Fruit fly (Drosophila melanogaster) whole organism, embryonic: Measurements from ENCODE around the gene BomBc3.
A peak's percentile ranks its signal among the peaks of the same experiment; 100 is the strongest.

ENCODE experiments used
- Antp ChIP-seq: fragments of 200-800 bp; sonication (Bioruptor generic); optimal IDR thresholded peaks from 3 replicates; lab custom pipeline; 2016; ENCODE audit warnings: missing biosample characterization, missing genetic modification characterization
- Atf6 ChIP-seq: fragments of 200-800 bp; sonication (Bioruptor generic); IDR thresholded peaks from 2 replicates; pipeline ENCODE4 v1.3.6; 2022; ENCODE audit warnings: missing biosample characterization, missing genetic modification characterization
- CG10147 ChIP-seq: fragments of 200-800 bp; sonication (Bioruptor generic); optimal IDR thresholded peaks from 2 replicates; lab custom pipeline; 2019; ENCODE audit warnings: missing biosample characterization, mild to moderate bottlenecking, missing genetic modification characterization, moderate library complexity
- CG10979 ChIP-seq: fragments of 200-800 bp; sonication (Bioruptor generic); optimal IDR thresholded peaks from 2 replicates; lab custom pipeline; 2018; ENCODE audit warnings: missing biosample characterization, mild to moderate bottlenecking, missing genetic modification characterization, moderate library complexity
- CG11456 ChIP-seq: fragments of 200-800 bp; sonication (Bioruptor generic); IDR thresholded peaks from 3 replicates; pipeline ENCODE4 v1.3.6; 2022; ENCODE audit warnings: missing biosample characterization, missing genetic modification characterization
- CG13287 ChIP-seq: fragments of 200-800 bp; sonication (Bioruptor generic); IDR thresholded peaks from 2 replicates; pipeline ENCODE4 v1.3.6; 2022; ENCODE audit warnings: missing biosample characterization, missing genetic modification characterization; ENCODE audit not compliant: partially characterized antibody
- CG15479 ChIP-seq: fragments of 200-800 bp; sonication (Bioruptor generic); optimal IDR thresholded peaks from 3 replicates; lab custom pipeline; 2019; ENCODE audit warnings: missing biosample characterization, mild to moderate bottlenecking, missing genetic modification characterization, moderate library complexity
- CG18476 ChIP-seq: fragments of 200-800 bp; sonication (Bioruptor generic); optimal IDR thresholded peaks from 2 replicates; lab custom pipeline; 2016; ENCODE audit warnings: missing biosample characterization, mild to moderate bottlenecking, missing genetic modification characterization
- CG2120 ChIP-seq: fragments of 200-800 bp; sonication (Bioruptor generic); optimal IDR thresholded peaks from 3 replicates; lab custom pipeline; 2016; ENCODE audit warnings: missing biosample characterization, missing genetic modification characterization
- CG32767 ChIP-seq: fragments of 200-800 bp; sonication (Bioruptor generic); IDR thresholded peaks from 2 replicates; pipeline ENCODE4 v1.3.6; 2022; ENCODE audit warnings: missing biosample characterization, missing genetic modification characterization
- CG34224 ChIP-seq: fragments of 200-800 bp; sonication (Bioruptor generic); IDR thresholded peaks from 3 replicates; pipeline ENCODE4 v1.3.6; 2022; ENCODE audit warnings: missing biosample characterization, missing genetic modification characterization; ENCODE audit not compliant: partially characterized antibody
- CG3847 ChIP-seq: fragments of 200-800 bp; sonication (Bioruptor generic); IDR thresholded peaks from 2 replicates; pipeline ENCODE4 v1.3.6; 2022; ENCODE audit warnings: missing biosample characterization, missing genetic modification characterization
- CG4854 ChIP-seq: fragments of 200-800 bp; sonication (Bioruptor generic); optimal IDR thresholded peaks from 2 replicates; lab custom pipeline; 2016; ENCODE audit warnings: missing biosample characterization, missing genetic modification characterization, inconsistent platforms
- CG9727 ChIP-seq: fragments of 200-800 bp; sonication (Bioruptor generic); optimal IDR thresholded peaks from 3 replicates; lab custom pipeline; 2017; ENCODE audit warnings: missing biosample characterization, mild to moderate bottlenecking, missing genetic modification characterization
- Chrac-16 ChIP-seq: fragments of 200-800 bp; sonication (Bioruptor generic); optimal IDR thresholded peaks from 3 replicates; lab custom pipeline; 2016; ENCODE audit warnings: missing biosample characterization, missing genetic modification characterization
- Dip3 ChIP-seq: fragments of 200-800 bp; sonication (Bioruptor generic); optimal IDR thresholded peaks from 3 replicates; lab custom pipeline; 2016; ENCODE audit warnings: missing biosample characterization, missing genetic modification characterization
- Dll ChIP-seq: fragments of 200-800 bp; sonication (Bioruptor generic); IDR thresholded peaks from 4 replicates; pipeline ENCODE4 v1.3.6; 2022; ENCODE audit warnings: missing biosample characterization, missing genetic modification characterization; ENCODE audit not compliant: partially characterized antibody
- Doc2 ChIP-seq: fragments of 200-800 bp; sonication (Bioruptor generic); IDR thresholded peaks from 2 replicates; pipeline ENCODE4 v1.3.6; 2022; ENCODE audit warnings: missing biosample characterization, missing genetic modification characterization
- HLH54F ChIP-seq: fragments of 200-800 bp; sonication (Bioruptor generic); optimal IDR thresholded peaks from 3 replicates; lab custom pipeline; 2016; ENCODE audit warnings: missing biosample characterization, missing genetic modification characterization
- Hr3 ChIP-seq: fragments of 200-800 bp; sonication (Bioruptor generic); optimal IDR thresholded peaks from 3 replicates; lab custom pipeline; 2016; ENCODE audit warnings: missing biosample characterization, missing genetic modification characterization
- Hsf ChIP-seq: fragments of 200-800 bp; sonication (Bioruptor generic); optimal IDR thresholded peaks from 3 replicates; lab custom pipeline; 2016; ENCODE audit warnings: missing biosample characterization, missing genetic modification characterization
- Mes4 ChIP-seq: fragments of 200-800 bp; sonication (Bioruptor generic); optimal IDR thresholded peaks from 2 replicates; lab custom pipeline; 2016; ENCODE audit warnings: missing biosample characterization, missing genetic modification characterization
- Oaz ChIP-seq: fragments of 200-800 bp; sonication (Bioruptor generic); IDR thresholded peaks from 2 replicates; pipeline ENCODE4 v1.3.6; 2022; ENCODE audit warnings: missing biosample characterization, missing genetic modification characterization
- PHDP ChIP-seq: fragments of 200-800 bp; sonication (Bioruptor generic); optimal IDR thresholded peaks from 3 replicates; lab custom pipeline; 2018; ENCODE audit warnings: missing biosample characterization, mild to moderate bottlenecking, missing genetic modification characterization, moderate library complexity
- Rx ChIP-seq: fragments of 200-800 bp; sonication (Bioruptor generic); IDR thresholded peaks from 2 replicates; pipeline ENCODE4 v1.3.6; 2022; ENCODE audit warnings: missing biosample characterization, missing genetic modification characterization
- Sox100B ChIP-seq: fragments of 200-800 bp; sonication (Bioruptor generic); optimal IDR thresholded peaks from 3 replicates; lab custom pipeline; 2018; ENCODE audit warnings: missing biosample characterization, mild to moderate bottlenecking, missing genetic modification characterization
- Vsx1 ChIP-seq: fragments of 200-800 bp; sonication (Bioruptor generic); optimal IDR thresholded peaks from 2 replicates; lab custom pipeline; 2017; ENCODE audit warnings: missing biosample characterization, mild to moderate bottlenecking, missing genetic modification characterization, missing genetic modification reagents
- Xbp1 ChIP-seq: fragments of 200-800 bp; sonication (Bioruptor generic); optimal IDR thresholded peaks from 3 replicates; lab custom pipeline; 2016; ENCODE audit warnings: missing biosample characterization, mild to moderate bottlenecking, missing genetic modification characterization
- amos ChIP-seq: fragments of 200-800 bp; sonication (Bioruptor generic); IDR thresholded peaks from 2 replicates; pipeline ENCODE4 v1.3.6; 2022; ENCODE audit warnings: missing biosample characterization, missing genetic modification characterization; ENCODE audit not compliant: partially characterized antibody
- bsh ChIP-seq, 2 experiments: fragments of 200-800 bp; sonication (Bioruptor generic); optimal IDR thresholded peaks; 2 replicates each; lab custom pipeline; 2017 to 2018; ENCODE audit warnings: mild to moderate bottlenecking in 2 of 2, missing biosample characterization in 2 of 2, missing genetic modification characterization in 2 of 2, moderate library complexity in 1 of 2
- cas ChIP-seq: fragments of 200-800 bp; sonication (Bioruptor generic); IDR thresholded peaks from 2 replicates; pipeline ENCODE4 v1.3.6; 2022; ENCODE audit warnings: missing biosample characterization, missing genetic modification characterization
- da ChIP-seq: fragments of 200-800 bp; sonication (Bioruptor generic); optimal IDR thresholded peaks from 2 replicates; lab custom pipeline; 2016; ENCODE audit warnings: missing biosample characterization, missing genetic modification characterization
- dmrt11E ChIP-seq: fragments of 200-800 bp; sonication (Bioruptor generic); optimal IDR thresholded peaks from 3 replicates; lab custom pipeline; 2018; ENCODE audit warnings: missing biosample characterization, mild to moderate bottlenecking, missing genetic modification characterization, moderate library complexity
- hkb ChIP-seq, 2 experiments: fragments of 200-800 bp in 1 of 2; fragments of >200 bp in 1 of 2; sonication (Bioruptor generic) in 1 of 2; IDR thresholded peaks in 1 of 2; optimal IDR thresholded peaks in 1 of 2; 2 replicates each; pipeline versions ENCODE4 v1.3.6 to Lab custom; 2017 to 2022; ENCODE audit warnings: missing biosample characterization in 1 of 2, missing genetic modification characterization in 1 of 2
- lmd ChIP-seq: fragments of 200-800 bp; sonication (Bioruptor generic); IDR thresholded peaks from 2 replicates; pipeline ENCODE4 v1.3.6; 2022; ENCODE audit warnings: missing biosample characterization, missing genetic modification characterization
- mam ChIP-seq: fragments of 200-800 bp; sonication (Bioruptor generic); optimal IDR thresholded peaks from 3 replicates; lab custom pipeline; 2016; ENCODE audit warnings: missing biosample characterization, missing genetic modification characterization
- pb ChIP-seq: fragments of 200-800 bp; sonication (Bioruptor generic); optimal IDR thresholded peaks from 3 replicates; lab custom pipeline; 2016; ENCODE audit warnings: missing biosample characterization, missing genetic modification characterization
- pho ChIP-seq: fragments of 200-800 bp; sonication (Bioruptor generic); optimal IDR thresholded peaks from 2 replicates; lab custom pipeline; 2016; ENCODE audit warnings: missing biosample characterization, missing genetic modification characterization
- pros ChIP-seq: fragments of 200-800 bp; sonication (Bioruptor generic); optimal IDR thresholded peaks from 3 replicates; lab custom pipeline; 2019; ENCODE audit warnings: missing biosample characterization, mild to moderate bottlenecking, missing genetic modification characterization, moderate library complexity
- run ChIP-seq: fragments of 200-800 bp; sonication (Bioruptor generic); optimal IDR thresholded peaks from 3 replicates; lab custom pipeline; 2018; ENCODE audit warnings: missing biosample characterization, mild to moderate bottlenecking, missing genetic modification characterization
- scrt ChIP-seq: fragments of 200-800 bp; sonication (Bioruptor generic); optimal IDR thresholded peaks from 2 replicates; lab custom pipeline; 2018; ENCODE audit warnings: missing biosample characterization, mild to moderate bottlenecking, missing genetic modification characterization, moderate library complexity
- sd ChIP-seq: fragments of 200-800 bp; sonication (Bioruptor generic); optimal IDR thresholded peaks from 3 replicates; lab custom pipeline; 2018; ENCODE audit warnings: missing biosample characterization, mild to moderate bottlenecking, missing genetic modification characterization, moderate library complexity
- sqz ChIP-seq: fragments of 200-800 bp; sonication (Bioruptor generic); optimal IDR thresholded peaks from 3 replicates; lab custom pipeline; 2018; ENCODE audit warnings: missing biosample characterization, mild to moderate bottlenecking, missing genetic modification characterization
- tgo ChIP-seq: fragments of 200-800 bp; sonication (Bioruptor generic); IDR thresholded peaks from 3 replicates; pipeline ENCODE4 v1.3.6; 2022; ENCODE audit warnings: missing biosample characterization, missing genetic modification characterization
- tna ChIP-seq: fragments of 200-800 bp; sonication (Bioruptor generic); IDR thresholded peaks from 2 replicates; pipeline ENCODE4 v1.3.6; 2022; ENCODE audit warnings: missing biosample characterization, missing genetic modification characterization; ENCODE audit not compliant: partially characterized antibody
- unc-4 ChIP-seq: fragments of 200-800 bp; sonication (Bioruptor generic); IDR thresholded peaks from 2 replicates; pipeline ENCODE4 v1.3.6; 2022; ENCODE audit warnings: missing biosample characterization, missing genetic modification characterization; ENCODE audit not compliant: partially characterized antibody
- zf30C ChIP-seq: fragments of 200-800 bp; sonication (Bioruptor generic); optimal IDR thresholded peaks from 3 replicates; lab custom pipeline; 2018; ENCODE audit warnings: missing biosample characterization, mild to moderate bottlenecking, missing genetic modification characterization
- zfh1 ChIP-seq: fragments of 200-800 bp; sonication (Bioruptor generic); IDR thresholded peaks from 3 replicates; pipeline ENCODE4 v1.3.6; 2022; ENCODE audit warnings: missing biosample characterization, missing genetic modification characterization

Gene BomBc3

dm6 chr3R:22041625-22042282 is 45.1 kb upstream of the BomBc3 start, which contains the start of gene how (continued):
- peak; percentile 27 for TF ChIP-seq pho
- TF ChIP-seq sqz, result peak; percentile 43
- TF ChIP-seq Xbp1 (GFP tag; lab: Kevin White, UChicago), result peak; percentile 27
- TF ChIP-seq hkb (optimal IDR thresholded peaks at IDR 0.05; lab: Kevin White, UChicago), result no peak
- TF ChIP-seq hkb (GFP tag; IDR thresholded peaks at IDR 0.05; lab: Robert Waterston, UW), result no peak
- peak; percentile 13 for TF ChIP-seq dmrt11E (tag; lab: Kevin White, UChicago)
- peak; percentile 48; the same call in 1 of the 3 replicates for TF ChIP-seq CG34224 (GFP tag; lab: Robert Waterston, UW)
- TF ChIP-seq cas, result no peak
- TF ChIP-seq amos (GFP tag; lab: Robert Waterston, UW), result no peak
- no peak for TF ChIP-seq tna (GFP tag; lab: Robert Waterston, UW)
- peak; percentile 63 for TF ChIP-seq da (GFP tag; lab: Kevin White, UChicago)
- peak; percentile 10 for TF ChIP-seq Hsf (GFP tag; lab: Kevin White, UChicago)
- no peak for TF ChIP-seq scrt (GFP tag; lab: Kevin White, UChicago)
- TF ChIP-seq CG18476 (GFP tag; lab: Kevin White, UChicago), result no peak
- TF ChIP-seq Atf6 (GFP tag; lab: Robert Waterston, UW), result no peak
- TF ChIP-seq unc-4 (GFP tag; lab: Robert Waterston, UW), result no peak
- TF ChIP-seq Dll (GFP tag; lab: Robert Waterston, UW), result peak; percentile 57; the same call in 3 of the 4 replicates
- no peak for TF ChIP-seq Mes4 (GFP tag; lab: Kevin White, UChicago)
- 0 out of 3 replicates have a peak, but pooled peaks have one; percentile 41 for TF ChIP-seq CG11456 (GFP tag; lab: Robert Waterston, UW)
- peak; percentile 26 for TF ChIP-seq CG2120
- TF ChIP-seq zfh1 (GFP tag; lab: Robert Waterston, UW), result peak; percentile 41; the same call in 1 of the 3 replicates
- peak; percentile 20 for TF ChIP-seq Sox100B (GFP tag; lab: Kevin White, UChicago)
- no peak for TF ChIP-seq HLH54F (GFP tag; lab: Kevin White, UChicago)
- TF ChIP-seq sd (tag; lab: Kevin White, UChicago), result peak; percentile 42
- no peak for TF ChIP-seq Dip3 (GFP tag; lab: Kevin White, UChicago)
- TF ChIP-seq zf30C (GFP tag; lab: Kevin White, UChicago), result no peak
- TF ChIP-seq run (tag; lab: Kevin White, UChicago), result no peak
- peak; percentile 74 for TF ChIP-seq CG15479 (GFP tag; lab: Kevin White, UChicago)
- peak; percentile 66 for TF ChIP-seq pb (GFP tag; lab: Kevin White, UChicago)
- peak in 1 of 2 experiments; percentile 6 for TF ChIP-seq bsh (GFP tag; optimal IDR thresholded peaks at IDR 0.05; lab: Kevin White, UChicago)
- TF ChIP-seq Chrac-16, result peak; percentile 8
- TF ChIP-seq tgo, result no peak
- TF ChIP-seq CG10147 (GFP tag; lab: Kevin White, UChicago), result no peak
- TF ChIP-seq CG9727 (GFP tag; lab: Kevin White, UChicago), result peak; percentile 44
- TF ChIP-seq CG10979 (tag; lab: Kevin White, UChicago), result peak; percentile 14
- no peak for TF ChIP-seq CG32767
- TF ChIP-seq Doc2 (GFP tag; lab: Robert Waterston, UW), result no peak
- TF ChIP-seq Vsx1 (GFP tag; lab: Kevin White, UChicago), result no peak
- 0 out of 2 replicates have a peak, but pooled peaks have one; percentile 22 for TF ChIP-seq lmd (GFP tag; lab: Robert Waterston, UW)
- TF ChIP-seq CG4854 (GFP tag; lab: Kevin White, UChicago), result no peak
- no peak for TF ChIP-seq Oaz (GFP tag; lab: Robert Waterston, UW)
- TF ChIP-seq pros (GFP tag; lab: Kevin White, UChicago), result peak; percentile 46
- TF ChIP-seq CG13287, result peak; percentile 41; the same call in 1 of the 2 replicates
- TF ChIP-seq PHDP (tag; lab: Kevin White, UChicago), result peak; percentile 36
- peak; percentile 23 for TF ChIP-seq Antp (GFP tag; lab: Kevin White, UChicago)
- peak; percentile 47 for TF ChIP-seq mam (GFP tag; lab: Kevin White, UChicago)
- peak; percentile 67 for TF ChIP-seq CG3847 (GFP tag; lab: Robert Waterston, UW)
- peak; percentile 30 for TF ChIP-seq Hr3 (GFP tag; lab: Kevin White, UChicago)
- no peak for TF ChIP-seq Rx (GFP tag; lab: Robert Waterston, UW)
